Fruit fly (Drosophila melanogaster): Measurements from ENCODE around the gene CG16959.

Gene CG16959

dm6 chr3L:15088285-15088684 is 36.8 kb downstream of the CG16959 start:
- TF ChIP-seq cic (GFP tag; optimal IDR thresholded peaks at IDR 0.05) (no peak), kay (GFP tag; ENCODE audit: borderline replicate concordance) (peak; percentile 27), CG11617 (GFP tag; optimal IDR thresholded peaks at IDR 0.05) (no peak)

dm6 chr3L:15084288-15084687 is 40.8 kb downstream of the CG16959 start:
- TF ChIP-seq ovo (GFP tag; optimal IDR thresholded peaks at IDR 0.05), result no peak
- no peak for TF ChIP-seq CG7101 (tag; optimal IDR thresholded peaks at IDR 0.05)
- TF ChIP-seq Crg-1 (GFP tag; optimal IDR thresholded peaks at IDR 0.05), result no peak
- no peak for TF ChIP-seq CG1620 (GFP tag; optimal IDR thresholded peaks at IDR 0.05)
- TF ChIP-seq CG12768 (GFP tag; optimal IDR thresholded peaks at IDR 0.05), result no peak
- no peak for TF ChIP-seq toe (GFP tag; optimal IDR thresholded peaks at IDR 0.05)
- TF ChIP-seq Clk (GFP tag; optimal IDR thresholded peaks at IDR 0.05), result no peak
- no peak for TF ChIP-seq cnc (optimal IDR thresholded peaks at IDR 0.05)
- TF ChIP-seq tj (GFP tag; optimal IDR thresholded peaks at IDR 0.05), result no peak
- no peak for TF ChIP-seq Hr96 (GFP tag; optimal IDR thresholded peaks at IDR 0.05)
- no peak for TF ChIP-seq pad (GFP tag; optimal IDR thresholded peaks at IDR 0.05)
- no peak for TF ChIP-seq CG33017 (tag; optimal IDR thresholded peaks at IDR 0.05)
- TF ChIP-seq CG14711 (tag; optimal IDR thresholded peaks at IDR 0.05), result no peak
- no peak for TF ChIP-seq CG5204 (GFP tag; optimal IDR thresholded peaks at IDR 0.05)
- no peak for TF ChIP-seq CG11617 (GFP tag; optimal IDR thresholded peaks at IDR 0.05)
- no peak for TF ChIP-seq bab1 (GFP tag; optimal IDR thresholded peaks at IDR 0.05)
- no peak for TF ChIP-seq cic (GFP tag; optimal IDR thresholded peaks at IDR 0.05)

- TF ChIP-seq toe (GFP tag; optimal IDR thresholded peaks at IDR 0.05) (no peak), cic (GFP tag; optimal IDR thresholded peaks at IDR 0.05) (peak; percentile 26)
Measured at dm6 chr3L:15079278-15079677, 45.8 kb downstream of the CG16959 start.

- no peak for TF ChIP-seq CG7101 (tag; optimal IDR thresholded peaks at IDR 0.05)
Measured at dm6 chr3L:15078347-15078746, 46.8 kb downstream of the CG16959 start, which contains the start of gene Or71a. Gene Or71a (minus strand): TSS chr3L:15078447.

- TF ChIP-seq Crg-1 (GFP tag; optimal IDR thresholded peaks at IDR 0.05) (no peak), CG5204 (GFP tag; optimal IDR thresholded peaks at IDR 0.05) (no peak)
Measured at dm6 chr3L:15076380-15076779, 48.7 kb downstream of the CG16959 start.

- TF ChIP-seq ovo (GFP tag; optimal IDR thresholded peaks at IDR 0.05), result no peak
- no peak for TF ChIP-seq Clk (GFP tag; optimal IDR thresholded peaks at IDR 0.05)
Measured at dm6 chr3L:15073680-15074079, 51.4 kb downstream of the CG16959 start.

- no peak for TF ChIP-seq Clk (GFP tag; optimal IDR thresholded peaks at IDR 0.05)
- no peak for TF ChIP-seq CG7045 (GFP tag; optimal IDR thresholded peaks at IDR 0.05)
- TF ChIP-seq tj (GFP tag; optimal IDR thresholded peaks at IDR 0.05), result no peak
- TF ChIP-seq cnc (optimal IDR thresholded peaks at IDR 0.05), result no peak
- no peak for TF ChIP-seq CG5204 (GFP tag; optimal IDR thresholded peaks at IDR 0.05)
- TF ChIP-seq CG14711 (tag; optimal IDR thresholded peaks at IDR 0.05), result no peak
- no peak for TF ChIP-seq cic (GFP tag; optimal IDR thresholded peaks at IDR 0.05)
- no peak for TF ChIP-seq CG11617 (GFP tag; optimal IDR thresholded peaks at IDR 0.05)
- TF ChIP-seq Crg-1 (GFP tag; optimal IDR thresholded peaks at IDR 0.05), result no peak
Measured at dm6 chr3L:15072149-15072548, 53.0 kb downstream of the CG16959 start.

All from whole organism, adult.